Worm (Caenorhabditis elegans) whole organism, L1 larva: ENCODE results near the gene pkn-1.

Source experiments
- ceh-8 ChIP-seq: fragments of 200-800 bp; sonication (Bioruptor generic); optimal IDR thresholded peaks from 2 replicates; lab custom pipeline; 2018; ENCODE audit warnings: mild to moderate bottlenecking, missing genetic modification characterization, moderate library complexity, missing compliant biosample characterization
- unc-130 ChIP-seq: fragments of 150-350 bp; optimal IDR thresholded peaks from 2 replicates; lab custom pipeline; 2017; ENCODE audit warnings: missing biosample characterization, missing genetic modification characterization, inconsistent platforms
- unc-62 ChIP-seq: fragments of 150-350 bp; optimal IDR thresholded peaks from 2 replicates; lab custom pipeline; 2014; ENCODE audit warnings: missing biosample characterization, missing genetic modification reagents, missing genetic modification characterization

DNA sequence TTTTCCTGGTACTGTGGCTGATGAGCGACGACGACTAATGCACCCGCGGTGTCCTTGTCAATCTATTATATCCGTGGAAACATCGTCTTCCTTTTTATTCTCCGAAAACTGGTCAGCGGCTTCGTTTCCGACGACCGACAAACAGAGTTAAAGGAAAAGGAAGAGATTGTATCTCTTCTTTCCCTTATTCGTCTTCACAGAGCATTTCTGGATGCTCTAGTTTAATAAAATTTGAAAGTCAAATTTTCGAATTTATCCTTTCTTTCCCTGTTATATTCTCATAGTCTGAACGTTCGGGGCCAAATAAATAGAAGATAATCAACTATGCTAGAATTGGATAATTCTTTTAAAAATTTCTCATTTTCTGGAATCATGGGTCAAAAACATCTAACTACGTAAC is 4.2 kb upstream of the pkn-1 start:
- no peak for TF ChIP-seq unc-62 (GFP tag; lab: Kevin White, UChicago)
- no peak for TF ChIP-seq unc-130 (tag; lab: Kevin White, UChicago)
- no peak for TF ChIP-seq ceh-8 (GFP tag; lab: Kevin White, UChicago)
